Worm (Caenorhabditis elegans) whole organism, midembryonic: Measurements from ENCODE around the gene clec-147.

Experiments
- T22C8.4 ChIP-seq: fragments of 200-800 bp; sonication (Bioruptor generic); IDR thresholded peaks from 2 replicates; pipeline ENCODE4 v1.3.6; 2022; ENCODE audit warnings: missing genetic modification characterization, missing compliant biosample characterization
- cog-1 ChIP-seq: sonication (generic microtip); optimal IDR thresholded peaks from 2 replicates; lab custom pipeline; 2016; ENCODE audit warnings: missing genetic modification characterization, missing compliant biosample characterization
- flt-1 ChIP-seq: fragments of 200-800 bp; sonication (Bioruptor generic); IDR thresholded peaks from 2 replicates; pipeline ENCODE4 v1.3.6; 2022; ENCODE audit warnings: missing genetic modification characterization, missing compliant biosample characterization
- klf-2 ChIP-seq: fragments of 200-800 bp; sonication (Bioruptor generic); conservative IDR thresholded peaks from 2 replicates; pipeline ENCODE4 v1.3.6; 2022; ENCODE audit warnings: missing genetic modification reagents, missing genetic modification characterization, missing compliant biosample characterization
- med-1 ChIP-seq: sonication (generic microtip); optimal IDR thresholded peaks from 2 replicates; lab custom pipeline; 2017; ENCODE audit warnings: missing genetic modification characterization, mild to moderate bottlenecking, missing compliant biosample characterization, antibody characterized with exemption, missing genetic modification reagents; ENCODE audit not compliant: insufficient read depth
- ref-1 ChIP-seq: fragments of 200-800 bp; sonication (Bioruptor generic); conservative IDR thresholded peaks from 2 replicates; pipeline ENCODE4 v1.3.6; 2022; ENCODE audit warnings: missing genetic modification reagents, missing genetic modification characterization, missing compliant biosample characterization
- tab-1 ChIP-seq: fragments of 200-800 bp; sonication (Bioruptor generic); IDR thresholded peaks from 2 replicates; pipeline ENCODE4 v1.3.6; 2022; ENCODE audit warnings: missing genetic modification characterization, missing compliant biosample characterization
- ztf-23 ChIP-seq: fragments of 200-800 bp; sonication (Bioruptor generic); IDR thresholded peaks from 2 replicates; pipeline ENCODE4 v1.3.6; 2022; ENCODE audit warnings: missing genetic modification reagents, missing genetic modification characterization, missing compliant biosample characterization
- ztf-29 ChIP-seq: fragments of 200-800 bp; sonication (Bioruptor generic); IDR thresholded peaks from 2 replicates; pipeline ENCODE4 v1.3.6; 2022; ENCODE audit warnings: missing genetic modification reagents, missing genetic modification characterization, missing compliant biosample characterization

Gene clec-147

ce11 chrII:14494014-14494413 lies 43.6 kb downstream of the clec-147 start:
- no peak for TF ChIP-seq klf-2
- no peak for TF ChIP-seq T22C8.4 (GFP tag; lab: Robert Waterston, UW)
- no peak for TF ChIP-seq cog-1 (tag; lab: Kevin White, UChicago)
- TF ChIP-seq ref-1 (GFP tag; lab: Robert Waterston, UW) = no peak
- TF ChIP-seq flt-1 (GFP tag; lab: Robert Waterston, UW) = no peak
- TF ChIP-seq ztf-23 (GFP tag; lab: Robert Waterston, UW) = no peak
- TF ChIP-seq ztf-29 (GFP tag; lab: Robert Waterston, UW) = no peak
- no peak for TF ChIP-seq med-1 (GFP tag; lab: Kevin White, UChicago)
- no peak for TF ChIP-seq tab-1

- TF ChIP-seq med-1 (GFP tag; lab: Kevin White, UChicago) (no peak), T22C8.4 (GFP tag; lab: Robert Waterston, UW) (no peak), klf-2 (no peak), cog-1 (tag; lab: Kevin White, UChicago) (no peak), tab-1 (no peak), flt-1 (GFP tag; lab: Robert Waterston, UW) (no peak), ztf-29 (GFP tag; lab: Robert Waterston, UW) (no peak), ztf-23 (GFP tag; lab: Robert Waterston, UW) (no peak), ref-1 (GFP tag; lab: Robert Waterston, UW) (no peak)
Measured at ce11 chrII:14492592-14493196, 44.9 kb downstream of the clec-147 start.

ce11 chrII:14489407-14489806 lies 48.2 kb downstream of the clec-147 start, which contains the start of gene vnut-1:
TSS of gene vnut-1 (plus strand) at chrII:14489802.
- no peak for TF ChIP-seq ztf-23 (GFP tag; lab: Robert Waterston, UW)
- no peak for TF ChIP-seq ztf-29 (GFP tag; lab: Robert Waterston, UW)
- TF ChIP-seq flt-1 (GFP tag; lab: Robert Waterston, UW) = 0 out of 2 replicates have a peak, but pooled peaks have one; percentile 24
- TF ChIP-seq cog-1 (tag; lab: Kevin White, UChicago) = no peak

- peak; percentile 62; the same call in 1 of the 2 replicates for TF ChIP-seq ztf-23 (GFP tag; lab: Robert Waterston, UW)
- TF ChIP-seq cog-1 (tag; lab: Kevin White, UChicago) = no peak
Measured at ce11 chrII:14488661-14489060, 49.0 kb downstream of the clec-147 start, which contains the start of gene usp-14. TSS of gene usp-14 (minus strand) at chrII:14488688.
